Worm (Caenorhabditis elegans) whole organism, mixed stage, embryonic: ENCODE data around the gene ard-1.

Experiments
- M03D4.4 ChIP-seq: sonication (generic microtip); optimal IDR thresholded peaks from 2 replicates; lab custom pipeline; 2017; ENCODE audit warnings: mild to moderate bottlenecking, missing genetic modification characterization, missing compliant biosample characterization
- bed-3 ChIP-seq: fragments of 200-800 bp; sonication (Bioruptor generic); optimal IDR thresholded peaks from 3 replicates; lab custom pipeline; 2018; ENCODE audit warnings: mild to moderate bottlenecking, missing genetic modification characterization, moderate library complexity, missing compliant biosample characterization
- blmp-1 ChIP-seq: fragments of 150-350 bp; optimal IDR thresholded peaks from 2 replicates; lab custom pipeline; 2014; ENCODE audit warnings: missing biosample characterization, missing genetic modification characterization
- ceh-39 ChIP-seq: fragments of 150-350 bp; optimal IDR thresholded peaks from 2 replicates; lab custom pipeline; 2014; ENCODE audit warnings: missing biosample characterization, missing genetic modification characterization
- ceh-43 ChIP-seq: fragments of 200-800 bp; sonication (Bioruptor generic); optimal IDR thresholded peaks from 2 replicates; lab custom pipeline; 2018; ENCODE audit warnings: mild to moderate bottlenecking, missing genetic modification characterization, moderate library complexity, missing compliant biosample characterization
- ceh-83 ChIP-seq: fragments of 200-800 bp; sonication (Bioruptor generic); optimal IDR thresholded peaks from 2 replicates; lab custom pipeline; 2018; ENCODE audit warnings: mild to moderate bottlenecking, missing genetic modification characterization, missing compliant biosample characterization
- ces-1 ChIP-seq: fragments of 150-350 bp; optimal IDR thresholded peaks from 2 replicates; lab custom pipeline; 2014; ENCODE audit warnings: missing biosample characterization, missing genetic modification reagents, missing genetic modification characterization
- cnd-1 ChIP-seq: fragments of 200-800 bp; sonication (Bioruptor generic); optimal IDR thresholded peaks from 2 replicates; lab custom pipeline; 2018; ENCODE audit warnings: mild to moderate bottlenecking, missing genetic modification characterization, missing compliant biosample characterization
- drap-1 ChIP-seq: fragments of 200-800 bp; sonication (Bioruptor generic); optimal IDR thresholded peaks from 3 replicates; lab custom pipeline; 2018; ENCODE audit warnings: mild to moderate bottlenecking, missing genetic modification characterization, missing compliant biosample characterization
- elt-1 ChIP-seq: sonication (generic microtip); optimal IDR thresholded peaks from 2 replicates; lab custom pipeline; 2017; ENCODE audit warnings: missing genetic modification characterization, mild to moderate bottlenecking, missing compliant biosample characterization, antibody characterized with exemption, moderate library complexity, borderline replicate concordance; ENCODE audit not compliant: insufficient read depth
- elt-3 ChIP-seq: fragments of 150-350 bp; optimal IDR thresholded peaks from 2 replicates; lab custom pipeline; 2014; ENCODE audit warnings: missing biosample characterization, missing genetic modification characterization
- flh-1 ChIP-seq: fragments of 200-800 bp; sonication (Bioruptor generic); optimal IDR thresholded peaks from 2 replicates; lab custom pipeline; 2018; ENCODE audit warnings: mild to moderate bottlenecking, missing genetic modification characterization, moderate library complexity, missing compliant biosample characterization
- ham-2 ChIP-seq: fragments of 200-800 bp; sonication (Bioruptor generic); optimal IDR thresholded peaks from 2 replicates; lab custom pipeline; 2018; ENCODE audit warnings: mild to moderate bottlenecking, missing genetic modification characterization, missing compliant biosample characterization
- hlh-1 ChIP-seq: fragments of 150-350 bp; optimal IDR thresholded peaks from 2 replicates; lab custom pipeline; 2014; ENCODE audit warnings: missing biosample characterization, missing genetic modification reagents, missing genetic modification characterization
- lin-13 ChIP-seq: fragments of 150-350 bp; optimal IDR thresholded peaks from 2 replicates; lab custom pipeline; 2014; ENCODE audit warnings: missing biosample characterization, missing genetic modification characterization
- lin-32 ChIP-seq: fragments of 200-800 bp; sonication (Bioruptor generic); optimal IDR thresholded peaks from 2 replicates; lab custom pipeline; 2018; ENCODE audit warnings: mild to moderate bottlenecking, missing genetic modification characterization, missing compliant biosample characterization
- lsy-2 ChIP-seq: fragments of 150-350 bp; optimal IDR thresholded peaks from 2 replicates; lab custom pipeline; 2014; ENCODE audit warnings: missing biosample characterization, missing genetic modification characterization
- mab-5 ChIP-seq: fragments of 150-350 bp; optimal IDR thresholded peaks from 2 replicates; lab custom pipeline; 2014; ENCODE audit warnings: missing biosample characterization, missing genetic modification characterization
- mep-1 ChIP-seq: fragments of 150-350 bp; optimal IDR thresholded peaks from 2 replicates; lab custom pipeline; 2017; ENCODE audit warnings: missing biosample characterization, missing genetic modification reagents, missing genetic modification characterization, inconsistent platforms
- mls-2 ChIP-seq: sonication (generic microtip); optimal IDR thresholded peaks from 2 replicates; lab custom pipeline; 2016; ENCODE audit warnings: mild to moderate bottlenecking, missing genetic modification characterization, moderate library complexity, missing compliant biosample characterization
- nhr-12 ChIP-seq: fragments of 150-350 bp; optimal IDR thresholded peaks from 2 replicates; lab custom pipeline; 2014; ENCODE audit warnings: missing biosample characterization, missing genetic modification characterization
- nhr-2 ChIP-seq: fragments of 150-350 bp; optimal IDR thresholded peaks from 2 replicates; lab custom pipeline; 2014; ENCODE audit warnings: missing biosample characterization, missing genetic modification characterization
- nhr-237 ChIP-seq: fragments of 150-350 bp; optimal IDR thresholded peaks from 2 replicates; lab custom pipeline; 2014; ENCODE audit warnings: missing biosample characterization, missing genetic modification characterization
- nhr-28 ChIP-seq: fragments of 150-350 bp; optimal IDR thresholded peaks from 2 replicates; lab custom pipeline; 2014; ENCODE audit warnings: missing biosample characterization, missing genetic modification characterization
- nhr-76 ChIP-seq: sonication (generic microtip); optimal IDR thresholded peaks from 2 replicates; lab custom pipeline; 2017; ENCODE audit warnings: missing biosample characterization, missing genetic modification characterization
- pha-4 ChIP-seq: fragments of 150-350 bp; optimal IDR thresholded peaks from 2 replicates; lab custom pipeline; 2018; ENCODE audit warnings: missing biosample characterization, missing genetic modification reagents, missing genetic modification characterization
- sem-2 ChIP-seq: fragments of 200-800 bp; sonication (Bioruptor generic); optimal IDR thresholded peaks from 2 replicates; lab custom pipeline; 2018; ENCODE audit warnings: mild to moderate bottlenecking, missing genetic modification characterization, missing compliant biosample characterization
- snpc-4 ChIP-seq: fragments of 150-350 bp; optimal IDR thresholded peaks from 2 replicates; lab custom pipeline; 2014; ENCODE audit warnings: missing biosample characterization, missing genetic modification characterization
- sptf-1 ChIP-seq: sonication (generic microtip); optimal IDR thresholded peaks from 2 replicates; lab custom pipeline; 2017; ENCODE audit warnings: mild to moderate bottlenecking, missing genetic modification characterization, moderate library complexity, missing compliant biosample characterization
- tbx-8 ChIP-seq: fragments of 200-800 bp; sonication (Bioruptor generic); optimal IDR thresholded peaks from 2 replicates; lab custom pipeline; 2018; ENCODE audit warnings: mild to moderate bottlenecking, missing genetic modification characterization, moderate library complexity, missing compliant biosample characterization
- unc-120 ChIP-seq: sonication (generic microtip); optimal IDR thresholded peaks from 2 replicates; lab custom pipeline; 2017; ENCODE audit warnings: missing genetic modification characterization, missing compliant biosample characterization; ENCODE audit not compliant: poor library complexity, severe bottlenecking
- unc-39 ChIP-seq: fragments of 150-350 bp; optimal IDR thresholded peaks from 2 replicates; lab custom pipeline; 2014; ENCODE audit warnings: missing biosample characterization, missing genetic modification characterization
- unc-62 ChIP-seq: fragments of 150-350 bp; optimal IDR thresholded peaks from 2 replicates; lab custom pipeline; 2014; ENCODE audit warnings: missing biosample characterization, missing genetic modification reagents, missing genetic modification characterization
- zip-8 ChIP-seq: fragments of 150-350 bp; optimal IDR thresholded peaks from 2 replicates; lab custom pipeline; 2014; ENCODE audit warnings: missing biosample characterization, missing genetic modification characterization
- ztf-11 ChIP-seq: fragments of 150-350 bp; optimal IDR thresholded peaks from 2 replicates; lab custom pipeline; 2014; ENCODE audit warnings: missing biosample characterization, missing genetic modification characterization

Gene ard-1

ce11 chrIV:11131268-11131667 is at the start of gene ard-1:
Gene ard-1 (plus strand): TSS chrIV:11131279.
- TF ChIP-seq flh-1 (GFP tag; lab: Kevin White, UChicago) (no peak), sptf-1 (no peak), tbx-8 (GFP tag; lab: Kevin White, UChicago) (no peak), sem-2 (GFP tag; lab: Kevin White, UChicago) (no peak), zip-8 (tag; lab: Kevin White, UChicago) (no peak), unc-39 (no peak), ceh-43 (no peak), nhr-2 (tag; lab: Kevin White, UChicago) (no peak)
- TF ChIP-seq, all 35 proteins: peak for 0

ce11 chrIV:11082153-11082552 is 48.9 kb upstream of the ard-1 start, which contains the start of gene let-70:
Gene let-70 (minus strand): TSS chrIV:11082253.
- TF ChIP-seq unc-120: no peak
- peak; percentile 14 for TF ChIP-seq zip-8 (tag; lab: Kevin White, UChicago)
- TF ChIP-seq nhr-28 (tag; lab: Kevin White, UChicago): no peak
- no peak for TF ChIP-seq pha-4 (tag; lab: Kevin White, UChicago)
- TF ChIP-seq flh-1 (GFP tag; lab: Kevin White, UChicago): no peak
- TF ChIP-seq nhr-237: no peak
- no peak for TF ChIP-seq sptf-1
- TF ChIP-seq mab-5 (tag; lab: Kevin White, UChicago): no peak
- TF ChIP-seq elt-1 (tag; lab: Kevin White, UChicago): no peak
- TF ChIP-seq, all 35 proteins: peak for 1

- TF ChIP-seq ham-2 (GFP tag; lab: Kevin White, UChicago) (peak; percentile 85), mep-1 (tag; lab: Kevin White, UChicago) (peak; percentile 82), nhr-76 (tag; lab: Kevin White, UChicago) (no peak), mab-5 (tag; lab: Kevin White, UChicago) (no peak), ceh-43 (no peak), hlh-1 (tag; lab: Kevin White, UChicago) (peak; percentile 46), nhr-2 (tag; lab: Kevin White, UChicago) (no peak), blmp-1 (tag; lab: Kevin White, UChicago) (peak; percentile 54), cnd-1 (tag; lab: Kevin White, UChicago) (peak; percentile 5), unc-62 (GFP tag; lab: Kevin White, UChicago) (peak; percentile 90), ceh-83 (no peak), sptf-1 (peak; percentile 56), pha-4 (tag; lab: Kevin White, UChicago) (peak; percentile 83), elt-1 (tag; lab: Kevin White, UChicago) (no peak), mls-2 (tag; lab: Kevin White, UChicago) (peak; percentile 60), tbx-8 (GFP tag; lab: Kevin White, UChicago) (no peak), lsy-2 (tag; lab: Kevin White, UChicago) (peak; percentile 81), elt-3 (peak; percentile 13), snpc-4 (tag; lab: Kevin White, UChicago) (no peak), flh-1 (GFP tag; lab: Kevin White, UChicago) (no peak), nhr-28 (tag; lab: Kevin White, UChicago) (no peak), bed-3 (GFP tag; lab: Kevin White, UChicago) (no peak), lin-32 (no peak), unc-120 (peak; percentile 67), ces-1 (GFP tag; lab: Kevin White, UChicago) (peak; percentile 95), nhr-237 (peak; percentile 88), lin-13 (tag; lab: Kevin White, UChicago) (peak; percentile 37), sem-2 (GFP tag; lab: Kevin White, UChicago) (no peak), ztf-11 (peak; percentile 69), M03D4.4 (tag; lab: Kevin White, UChicago) (peak; percentile 32), unc-39 (no peak), ceh-39 (tag; lab: Kevin White, UChicago) (no peak), nhr-12 (no peak), drap-1 (GFP tag; lab: Kevin White, UChicago) (peak; percentile 72), zip-8 (tag; lab: Kevin White, UChicago) (no peak)
Measured at ce11 chrIV:11082789-11083235, 48.3 kb upstream of the ard-1 start.
